Worm (Caenorhabditis elegans) whole organism, L4 larva: ENCODE measurements around the gene T22D1.1.

Experiments
- F10B5.3 ChIP-seq: sonication (generic microtip); optimal IDR thresholded peaks from 2 replicates; lab custom pipeline; 2016; ENCODE audit warnings: mild to moderate bottlenecking, missing genetic modification characterization, missing compliant biosample characterization
- F37D6.2 ChIP-seq: sonication (generic microtip); optimal IDR thresholded peaks from 2 replicates; lab custom pipeline; 2016; ENCODE audit warnings: mild to moderate bottlenecking, missing genetic modification characterization, missing compliant biosample characterization
- Y105C5A.15 ChIP-seq: fragments of 200-800 bp; sonication (Bioruptor generic); IDR thresholded peaks from 2 replicates; pipeline ENCODE4 v1.3.6; 2022; ENCODE audit warnings: missing genetic modification characterization, missing compliant biosample characterization
- aha-1 ChIP-seq: fragments of 150-350 bp; peaks from one replicate; lab custom pipeline; 2014; ENCODE audit warnings: missing biosample characterization, missing genetic modification characterization
- attf-4 ChIP-seq: sonication (generic microtip); optimal IDR thresholded peaks from 3 replicates; lab custom pipeline; 2017; ENCODE audit warnings: missing biosample characterization, missing genetic modification characterization
- ceh-20 ChIP-seq: fragments of 200-800 bp; sonication (Bioruptor generic); IDR thresholded peaks from 2 replicates; pipeline ENCODE4 v1.3.6; 2022; ENCODE audit warnings: missing genetic modification reagents, missing genetic modification characterization, missing compliant biosample characterization
- ceh-62 ChIP-seq: sonication (generic microtip); optimal IDR thresholded peaks from 2 replicates; lab custom pipeline; 2017; ENCODE audit warnings: missing biosample characterization, missing genetic modification characterization
- ceh-82 ChIP-seq: sonication (generic microtip); optimal IDR thresholded peaks from 2 replicates; lab custom pipeline; 2017; ENCODE audit warnings: missing biosample characterization, missing genetic modification characterization
- cey-2 ChIP-seq: sonication (generic microtip); optimal IDR thresholded peaks from 3 replicates; lab custom pipeline; 2017; ENCODE audit warnings: missing genetic modification characterization, mild to moderate bottlenecking, missing compliant biosample characterization, antibody characterized with exemption, borderline replicate concordance; ENCODE audit not compliant: insufficient read depth
- ctbp-1 ChIP-seq: fragments of 200-800 bp; sonication (Bioruptor generic); IDR thresholded peaks from 2 replicates; pipeline ENCODE4 v1.3.6; 2022; ENCODE audit warnings: missing genetic modification reagents, missing genetic modification characterization, missing compliant biosample characterization
- daf-16 ChIP-seq, 3 experiments: sonication (generic microtip); optimal IDR thresholded peaks; 2 replicates each; lab custom pipeline; 2016 to 2017; ENCODE audit warnings: missing genetic modification characterization in 3 of 3, missing genetic modification reagents in 3 of 3, mild to moderate bottlenecking in 2 of 3, missing compliant biosample characterization in 2 of 3, missing biosample characterization in 1 of 3, moderate library complexity in 1 of 3
- dmd-6 ChIP-seq: fragments of 200-800 bp; sonication (Bioruptor generic); IDR thresholded peaks from 2 replicates; pipeline ENCODE4 v1.3.6; 2022; ENCODE audit warnings: missing genetic modification reagents, missing genetic modification characterization, missing compliant biosample characterization
- dmd-8 ChIP-seq: fragments of 200-800 bp; sonication (Bioruptor generic); IDR thresholded peaks from 2 replicates; pipeline ENCODE4 v1.3.6; 2022; ENCODE audit warnings: missing genetic modification characterization, missing compliant biosample characterization
- dmd-9 ChIP-seq: fragments of 200-800 bp; sonication (Bioruptor generic); IDR thresholded peaks from 2 replicates; pipeline ENCODE4 v1.3.6; 2022; ENCODE audit warnings: missing genetic modification reagents, missing genetic modification characterization, missing compliant biosample characterization
- dpl-1 ChIP-seq: fragments of 150-350 bp; optimal IDR thresholded peaks from 2 replicates; lab custom pipeline; 2014; ENCODE audit warnings: missing biosample characterization, missing genetic modification reagents, missing genetic modification characterization
- dve-1 ChIP-seq: sonication (generic microtip); optimal IDR thresholded peaks from 2 replicates; lab custom pipeline; 2017; ENCODE audit warnings: antibody characterized with exemption, mild to moderate bottlenecking, missing genetic modification characterization, missing compliant biosample characterization; ENCODE audit not compliant: insufficient read depth
- fkh-10 ChIP-seq: fragments of 150-350 bp; optimal IDR thresholded peaks from 2 replicates; lab custom pipeline; 2014; ENCODE audit warnings: missing biosample characterization, missing genetic modification reagents, missing genetic modification characterization
- gei-8 ChIP-seq: fragments of 200-800 bp; sonication (Bioruptor generic); optimal IDR thresholded peaks from 2 replicates; lab custom pipeline; 2018; ENCODE audit warnings: mild to moderate bottlenecking, missing genetic modification characterization, missing compliant biosample characterization
- hif-1 ChIP-seq, 2 experiments: sonication (generic microtip); optimal IDR thresholded peaks; 2 replicates each; lab custom pipeline; 2016 to 2017; ENCODE audit warnings: missing compliant biosample characterization in 2 of 2, missing genetic modification characterization in 2 of 2, missing genetic modification reagents in 2 of 2, missing genotype in 2 of 2, mild to moderate bottlenecking in 1 of 2
- hlh-11 ChIP-seq: fragments of 200-800 bp; sonication (Bioruptor generic); optimal IDR thresholded peaks from 2 replicates; lab custom pipeline; 2018; ENCODE audit warnings: mild to moderate bottlenecking, missing genetic modification characterization, missing compliant biosample characterization
- hlh-30 ChIP-seq: sonication (generic microtip); optimal IDR thresholded peaks from 2 replicates; lab custom pipeline; 2017; ENCODE audit warnings: antibody characterized with exemption, mild to moderate bottlenecking, missing genetic modification characterization, missing compliant biosample characterization; ENCODE audit not compliant: insufficient read depth
- hmg-1.1 ChIP-seq: fragments of 200-800 bp; sonication (Bioruptor generic); IDR thresholded peaks from 2 replicates; pipeline ENCODE4 v1.3.6; 2022; ENCODE audit warnings: missing genetic modification reagents, missing genetic modification characterization, missing compliant biosample characterization
- jun-1 ChIP-seq: fragments of 150-350 bp; optimal IDR thresholded peaks from 2 replicates; lab custom pipeline; 2014; ENCODE audit warnings: missing biosample characterization, missing genetic modification reagents, missing genetic modification characterization
- lim-7 ChIP-seq: fragments of 200-800 bp; sonication (Bioruptor generic); IDR thresholded peaks from 2 replicates; pipeline ENCODE4 v1.3.6; 2022; ENCODE audit warnings: missing genetic modification characterization, missing compliant biosample characterization
- lin-13 ChIP-seq: fragments of 150-350 bp; optimal IDR thresholded peaks from 2 replicates; lab custom pipeline; 2014; ENCODE audit warnings: missing biosample characterization, missing genetic modification reagents, missing genetic modification characterization
- lsy-2 ChIP-seq, 2 experiments: fragments of 150-350 bp in 1 of 2; sonication (generic microtip) in 1 of 2; optimal IDR thresholded peaks; 2 replicates each; lab custom pipeline; 2014 to 2017; ENCODE audit warnings: missing biosample characterization in 2 of 2, missing genetic modification characterization in 2 of 2
- madf-5 ChIP-seq, 2 experiments: fragments of 200-800 bp; sonication (Bioruptor generic); IDR thresholded peaks; 2 replicates each; pipeline ENCODE4 v1.3.6; 2022; ENCODE audit warnings: missing compliant biosample characterization in 2 of 2, missing genetic modification characterization in 2 of 2
- mxl-2 ChIP-seq: fragments of 200-800 bp; sonication (Bioruptor generic); conservative IDR thresholded peaks from 2 replicates; pipeline ENCODE4 v1.3.6; 2022; ENCODE audit warnings: missing genetic modification reagents, missing genetic modification characterization, missing compliant biosample characterization
- nhr-102 ChIP-seq: sonication (generic microtip); optimal IDR thresholded peaks from 2 replicates; lab custom pipeline; 2016; ENCODE audit warnings: mild to moderate bottlenecking, missing genetic modification characterization, moderate library complexity, missing compliant biosample characterization
- nhr-11 ChIP-seq: fragments of 150-350 bp; optimal IDR thresholded peaks from 2 replicates; lab custom pipeline; 2014; ENCODE audit warnings: missing biosample characterization, missing genetic modification characterization
- nhr-111 ChIP-seq: fragments of 200-800 bp; sonication (Bioruptor generic); optimal IDR thresholded peaks from 2 replicates; lab custom pipeline; 2018; ENCODE audit warnings: mild to moderate bottlenecking, missing genetic modification characterization, missing compliant biosample characterization
- nhr-41 ChIP-seq: fragments of 200-800 bp; sonication (Bioruptor generic); IDR thresholded peaks from 2 replicates; pipeline ENCODE4 v1.3.6; 2022; ENCODE audit warnings: missing genetic modification reagents, missing genetic modification characterization, missing compliant biosample characterization
- nhr-48 ChIP-seq: sonication (generic microtip); optimal IDR thresholded peaks from 2 replicates; lab custom pipeline; 2016; ENCODE audit warnings: mild to moderate bottlenecking, missing genetic modification characterization, missing compliant biosample characterization
- nhr-76 ChIP-seq: fragments of 150-350 bp; optimal IDR thresholded peaks from 2 replicates; lab custom pipeline; 2014; ENCODE audit warnings: missing biosample characterization, missing genetic modification characterization
- nhr-77 ChIP-seq: fragments of 150-350 bp; optimal IDR thresholded peaks from 2 replicates; lab custom pipeline; 2014; ENCODE audit warnings: missing biosample characterization, missing genetic modification characterization
- pha-4 ChIP-seq, 2 experiments: fragments of 150-350 bp in 1 of 2; fragments of 200-800 bp in 1 of 2; sonication (Bioruptor generic) in 1 of 2; IDR thresholded peaks in 1 of 2; optimal IDR thresholded peaks in 1 of 2; 2 replicates each; pipeline versions ENCODE4 v1.3.6 to Lab custom; 2014 to 2022; ENCODE audit warnings: missing genetic modification characterization in 2 of 2, missing genetic modification reagents in 2 of 2, missing biosample characterization in 1 of 2, missing compliant biosample characterization in 1 of 2
- rbr-2 ChIP-seq: sonication (generic microtip); optimal IDR thresholded peaks from 2 replicates; lab custom pipeline; 2016; ENCODE audit warnings: missing genotype, missing genetic modification characterization, missing compliant biosample characterization
- sdz-12 ChIP-seq: fragments of 200-800 bp; sonication (Bioruptor generic); optimal IDR thresholded peaks from 2 replicates; lab custom pipeline; 2018; ENCODE audit warnings: mild to moderate bottlenecking, missing genetic modification characterization, missing compliant biosample characterization
- snpc-1.2 ChIP-seq: fragments of 200-800 bp; sonication (Bioruptor generic); IDR thresholded peaks from 2 replicates; pipeline ENCODE4 v1.3.6; 2022; ENCODE audit warnings: missing genetic modification reagents, missing genetic modification characterization, missing compliant biosample characterization
- snpc-4 ChIP-seq: fragments of 150-350 bp; optimal IDR thresholded peaks from 2 replicates; lab custom pipeline; 2014; ENCODE audit warnings: missing biosample characterization, missing genetic modification characterization
- spr-1 ChIP-seq: sonication (generic microtip); optimal IDR thresholded peaks from 2 replicates; lab custom pipeline; 2016; ENCODE audit warnings: mild to moderate bottlenecking, missing genetic modification characterization, missing compliant biosample characterization
- tra-1 ChIP-seq: fragments of 200-800 bp; sonication (Bioruptor generic); IDR thresholded peaks from 2 replicates; pipeline ENCODE4 v1.3.6; 2022; ENCODE audit warnings: missing genetic modification reagents, missing genetic modification characterization, missing compliant biosample characterization
- unc-130 ChIP-seq: sonication (generic microtip); optimal IDR thresholded peaks from 2 replicates; lab custom pipeline; 2016; ENCODE audit warnings: missing genetic modification reagents, missing genetic modification characterization, missing compliant biosample characterization
- unc-62 ChIP-seq, 3 experiments: fragments of 150-350 bp in 1 of 3; sonication (generic microtip); optimal IDR thresholded peaks in 2 of 3; peaks in 1 of 3; 1 replicate in 1 of 3; 2 replicates in 2 of 3; lab custom pipeline; 2014 to 2017; ENCODE audit warnings: missing biosample characterization in 3 of 3, missing genetic modification characterization in 3 of 3, missing genetic modification reagents in 3 of 3, missing genotype in 1 of 3
- zip-11 ChIP-seq: fragments of 200-800 bp; sonication (Bioruptor generic); IDR thresholded peaks from 2 replicates; pipeline ENCODE4 v1.3.6; 2022; ENCODE audit warnings: missing genetic modification characterization, missing compliant biosample characterization
- ztf-7 ChIP-seq: fragments of 150-350 bp; optimal IDR thresholded peaks from 2 replicates; lab custom pipeline; 2014; ENCODE audit warnings: missing biosample characterization, missing genetic modification characterization

Gene T22D1.1

DNA sequence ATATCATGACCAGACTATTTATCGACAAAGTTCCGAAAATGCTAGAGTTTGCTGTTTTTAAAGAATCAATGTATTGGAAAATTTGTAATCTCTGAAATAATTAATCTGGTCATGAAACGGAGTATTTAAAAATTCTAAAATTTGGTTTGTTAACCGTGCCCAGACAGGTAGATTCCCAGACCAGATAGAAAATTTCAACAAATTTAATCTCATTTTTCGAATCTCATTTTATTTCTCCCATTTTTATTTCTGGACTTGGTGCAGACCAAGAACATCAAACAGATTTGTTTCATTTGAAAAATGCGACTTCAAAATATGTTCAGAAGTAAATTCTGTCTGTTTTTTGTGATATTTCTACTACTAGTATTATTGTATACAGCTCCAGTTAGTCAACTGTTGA is at the start of gene T22D1.1:
Gene T22D1.1 (plus strand): TSS at position 301 of the 400 bp plus-strand sequence.
- TF ChIP-seq cey-2 (tag; lab: Kevin White, UChicago) (no peak), nhr-77 (no peak), unc-130 (no peak), lin-13 (no peak), Y105C5A.15 (no peak), aha-1 (tag; lab: Kevin White, UChicago) (no peak)

ce11 chrIV:6878912-6879554 is 44.1 kb upstream of the T22D1.1 start:
- TF ChIP-seq hlh-11 (tag; lab: Kevin White, UChicago) (peak; percentile 79), spr-1 (tag; lab: Kevin White, UChicago) (no peak), tra-1 (GFP tag; lab: Robert Waterston, UW) (no peak; the same call in 1 of the 2 replicates), sdz-12 (GFP tag; lab: Kevin White, UChicago) (no peak), ctbp-1 (GFP tag; lab: Robert Waterston, UW) (peak; percentile 46; the same call in 1 of the 2 replicates), madf-5 (GFP tag; IDR thresholded peaks at IDR 0.05; lab: Robert Waterston, UW) (no peak), dmd-8 (GFP tag; lab: Robert Waterston, UW) (no peak), snpc-4 (no peak), daf-16 (GFP tag; optimal IDR thresholded peaks at IDR 0.05; lab: Kevin White, UChicago) (peak in 1 of 2 experiments; percentile 66), daf-16 (tag; optimal IDR thresholded peaks at IDR 0.05; lab: Kevin White, UChicago) (no peak), nhr-48 (tag; lab: Kevin White, UChicago) (peak; percentile 85), dve-1 (tag; lab: Kevin White, UChicago) (no peak), aha-1 (tag; lab: Kevin White, UChicago) (no peak), nhr-11 (tag; lab: Kevin White, UChicago) (peak; percentile 84), snpc-1.2 (no peak), hmg-1.1 (0 out of 2 replicates have a peak, but pooled peaks have one; percentile 35), F37D6.2 (peak; percentile 24), dmd-6 (GFP tag; lab: Robert Waterston, UW) (peak; percentile 80), ztf-7 (tag; lab: Kevin White, UChicago) (no peak), ceh-62 (no peak), attf-4 (tag; lab: Kevin White, UChicago) (no peak), F10B5.3 (tag; lab: Kevin White, UChicago) (no peak), ceh-20 (GFP tag; lab: Robert Waterston, UW) (0 out of 2 replicates have a peak, but pooled peaks have one; percentile 7), gei-8 (peak; percentile 60), nhr-41 (GFP tag; lab: Robert Waterston, UW) (no peak), pha-4 (GFP tag; IDR thresholded peaks at IDR 0.05; lab: Robert Waterston, UW) (0 out of 2 replicates have a peak, but pooled peaks have one; percentile 44), pha-4 (tag; optimal IDR thresholded peaks at IDR 0.05; lab: Kevin White, UChicago) (peak; percentile 11), unc-62 (GFP tag; optimal IDR thresholded peaks at IDR 0.05 in 1 of 2; lab: Kevin White, UChicago) (peak in 1 of 2 experiments; percentile 96), unc-62 (tag; optimal IDR thresholded peaks at IDR 0.05; lab: Kevin White, UChicago) (no peak), ceh-82 (tag; lab: Kevin White, UChicago) (no peak), hlh-30 (tag; lab: Kevin White, UChicago) (peak; percentile 72), nhr-102 (no peak), jun-1 (tag; lab: Kevin White, UChicago) (no peak), dpl-1 (GFP tag; lab: Kevin White, UChicago) (no peak), Y105C5A.15 (no peak), hif-1 (tag; optimal IDR thresholded peaks at IDR 0.05; lab: Kevin White, UChicago) (no peak), nhr-76 (tag; lab: Kevin White, UChicago) (no peak), lsy-2 (tag; optimal IDR thresholded peaks at IDR 0.05; lab: Kevin White, UChicago) (peak in 1 of 2 experiments; percentile 75), mxl-2 (GFP tag; lab: Robert Waterston, UW) (peak; percentile 100), dmd-9 (GFP tag; lab: Robert Waterston, UW) (no peak), nhr-111 (GFP tag; lab: Kevin White, UChicago) (no peak), zip-11 (no peak), rbr-2 (peak; percentile 31), fkh-10 (GFP tag; lab: Kevin White, UChicago) (peak; percentile 55), lim-7 (no peak)
- TF ChIP-seq, all 104 proteins: peak for 17
